Worm (Caenorhabditis elegans) whole organism, midembryonic: ENCODE data around the gene drd-1.

Source experiments
- T22C8.4 ChIP-seq: fragments of 200-800 bp; sonication (Bioruptor generic); IDR thresholded peaks from 2 replicates; pipeline ENCODE4 v1.3.6; 2022; ENCODE audit warnings: missing genetic modification characterization, missing compliant biosample characterization
- cog-1 ChIP-seq: sonication (generic microtip); optimal IDR thresholded peaks from 2 replicates; lab custom pipeline; 2016; ENCODE audit warnings: missing genetic modification characterization, missing compliant biosample characterization
- klf-2 ChIP-seq: fragments of 200-800 bp; sonication (Bioruptor generic); conservative IDR thresholded peaks from 2 replicates; pipeline ENCODE4 v1.3.6; 2022; ENCODE audit warnings: missing genetic modification reagents, missing genetic modification characterization, missing compliant biosample characterization
- med-1 ChIP-seq: sonication (generic microtip); optimal IDR thresholded peaks from 2 replicates; lab custom pipeline; 2017; ENCODE audit warnings: missing genetic modification characterization, mild to moderate bottlenecking, missing compliant biosample characterization, antibody characterized with exemption, missing genetic modification reagents; ENCODE audit not compliant: insufficient read depth
- ref-1 ChIP-seq: fragments of 200-800 bp; sonication (Bioruptor generic); conservative IDR thresholded peaks from 2 replicates; pipeline ENCODE4 v1.3.6; 2022; ENCODE audit warnings: missing genetic modification reagents, missing genetic modification characterization, missing compliant biosample characterization
- tab-1 ChIP-seq: fragments of 200-800 bp; sonication (Bioruptor generic); IDR thresholded peaks from 2 replicates; pipeline ENCODE4 v1.3.6; 2022; ENCODE audit warnings: missing genetic modification characterization, missing compliant biosample characterization
- ztf-29 ChIP-seq: fragments of 200-800 bp; sonication (Bioruptor generic); IDR thresholded peaks from 2 replicates; pipeline ENCODE4 v1.3.6; 2022; ENCODE audit warnings: missing genetic modification reagents, missing genetic modification characterization, missing compliant biosample characterization

DNA sequence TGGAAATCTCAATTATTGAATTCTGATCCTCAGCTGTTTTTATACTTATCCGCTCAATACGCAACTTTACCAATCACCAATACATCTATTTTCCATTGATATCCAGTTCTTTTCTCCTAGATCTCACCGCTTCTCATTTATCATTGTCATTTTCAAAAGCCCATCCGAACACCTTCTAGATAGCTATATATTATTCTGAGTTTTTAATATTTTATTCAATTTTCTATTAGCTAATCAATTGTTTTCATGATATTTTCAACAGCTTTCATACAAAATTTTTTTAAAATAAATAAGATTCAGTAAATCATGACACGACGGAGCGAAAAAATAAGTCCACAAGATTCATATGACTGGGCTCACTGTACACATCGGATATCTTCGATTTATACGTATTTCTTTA, 6.7 kb upstream of the drd-1 start, which contains the start of gene F49E12.12:
- TF ChIP-seq ztf-29 (GFP tag; lab: Robert Waterston, UW) = no peak
- no peak for TF ChIP-seq klf-2 (GFP tag; lab: Robert Waterston, UW)
- no peak for TF ChIP-seq cog-1
- no peak for TF ChIP-seq ref-1 (GFP tag; lab: Robert Waterston, UW)
- TF ChIP-seq med-1 (GFP tag; lab: Kevin White, UChicago) = no peak
- no peak for TF ChIP-seq tab-1 (GFP tag; lab: Robert Waterston, UW)
- TF ChIP-seq T22C8.4 (GFP tag; lab: Robert Waterston, UW) = no peak
